Worm (Caenorhabditis elegans) whole organism, dauer: ENCODE measurements around the gene C34F11.2.

Experiments
- unc-62 ChIP-seq: sonication (generic microtip); optimal IDR thresholded peaks from 2 replicates; lab custom pipeline; 2017; ENCODE audit warnings: missing biosample characterization, missing genetic modification reagents, missing genetic modification characterization

C34F11.2 gene

ce11 chrII:5187469-5187868 lies 24.6 kb upstream of the C34F11.2 start, which contains the start of gene crh-2:
crh-2 (minus strand) TSS chrII:5187569.
- TF ChIP-seq unc-62, result no peak

DNA sequence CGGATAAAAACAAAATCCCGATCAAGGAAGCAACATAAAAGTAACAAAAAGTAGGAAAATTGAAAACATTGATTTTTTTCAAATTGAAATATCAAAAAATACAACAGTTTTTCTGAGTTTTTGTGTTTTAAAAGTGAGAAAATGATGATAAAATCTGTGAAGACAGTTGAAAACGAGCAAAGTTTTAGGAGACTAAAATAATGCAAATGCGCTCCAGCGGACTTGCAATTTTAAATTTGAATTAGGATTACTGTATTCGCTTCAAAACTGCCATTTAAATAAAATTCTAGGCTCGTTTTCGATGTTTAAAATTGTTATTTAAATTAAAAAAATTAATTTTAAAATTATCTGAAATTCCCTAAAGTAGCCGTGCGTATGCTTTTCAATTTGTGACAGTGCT lies 24.1 kb upstream of the C34F11.2 start:
- TF ChIP-seq unc-62, result no peak

DNA sequence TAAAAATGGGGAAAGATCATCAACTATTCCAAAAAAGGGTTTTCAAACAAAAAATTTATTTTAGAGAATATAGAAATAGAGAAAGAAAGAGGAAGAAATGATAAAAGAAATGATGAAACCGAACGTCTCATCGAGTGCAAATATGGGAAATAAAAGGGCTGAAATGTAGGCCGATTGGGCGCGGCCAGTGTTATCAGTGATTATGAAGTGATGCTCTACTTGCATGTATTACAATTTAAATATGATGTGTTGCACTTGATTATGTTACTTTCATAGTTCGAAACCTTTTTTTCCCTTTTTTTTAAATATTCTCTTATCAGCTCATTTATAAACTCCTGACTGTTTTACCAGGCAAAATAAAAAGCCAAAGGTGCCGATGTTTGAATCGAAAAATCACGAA lies 20.3 kb upstream of the C34F11.2 start:
- TF ChIP-seq unc-62, result no peak

ce11 chrII:5194066-5194465 lies 18.0 kb upstream of the C34F11.2 start, which contains the start of gene msp-49:
msp-49 (plus strand) TSS chrII:5194366.
- no peak for TF ChIP-seq unc-62

DNA sequence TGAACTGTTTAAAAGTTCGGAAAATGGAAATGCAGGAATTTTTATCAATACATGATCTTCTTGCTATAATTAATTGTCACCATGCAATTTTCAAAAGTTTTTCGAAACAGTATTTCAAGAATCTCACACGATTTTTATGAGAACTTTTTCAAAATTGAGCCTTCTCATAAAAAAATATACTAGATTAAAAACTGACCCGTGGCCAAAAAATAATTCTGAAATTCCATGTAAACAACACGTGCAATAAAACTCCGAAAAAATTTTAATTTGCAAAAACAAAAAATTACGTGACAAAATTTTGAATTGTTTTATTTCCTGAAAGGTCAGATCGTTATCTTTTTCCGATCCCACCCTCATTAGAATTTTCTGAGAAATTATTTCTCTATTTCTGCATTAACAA lies 16.6 kb upstream of the C34F11.2 start, which contains the start of gene C34F11.5:
Gene C34F11.5 (plus strand): TSS at position 301 of the 400 bp plus-strand sequence.
- TF ChIP-seq unc-62, result no peak

ce11 chrII:5199497-5199896 lies 12.6 kb upstream of the C34F11.2 start, which contains the start of gene msp-50:
msp-50 (plus strand) TSS chrII:5199797.
- TF ChIP-seq unc-62, result no peak

- no peak for TF ChIP-seq unc-62
Measured at ce11 chrII:5200987-5201582, 11.0 kb upstream of the C34F11.2 start.

ce11 chrII:5201922-5202562 lies 10.0 kb upstream of the C34F11.2 start:
- TF ChIP-seq unc-62, result no peak

DNA sequence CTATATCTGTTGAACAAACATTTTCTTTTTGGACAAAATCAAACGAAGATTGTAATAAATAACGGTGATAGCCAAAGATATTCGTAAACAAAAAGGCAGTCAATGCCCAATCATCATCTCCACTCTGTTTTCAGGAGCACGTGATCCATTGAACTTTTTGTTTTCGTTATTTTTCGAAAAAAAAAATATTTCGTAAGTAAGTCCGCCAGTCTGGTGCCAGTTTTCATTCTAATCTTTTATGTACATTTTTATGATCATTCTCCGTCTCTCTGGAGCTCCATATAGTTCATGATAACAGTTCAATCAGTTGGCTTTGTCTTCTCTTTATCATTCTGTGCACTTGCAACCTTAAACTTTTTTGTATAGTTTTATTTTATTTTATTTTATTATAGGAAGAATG lies 9.1 kb upstream of the C34F11.2 start, which contains the start of gene ampd-1:
Gene ampd-1 (plus strand): TSS at position 393 of the 400 bp plus-strand sequence.
- TF ChIP-seq unc-62, result no peak

DNA sequence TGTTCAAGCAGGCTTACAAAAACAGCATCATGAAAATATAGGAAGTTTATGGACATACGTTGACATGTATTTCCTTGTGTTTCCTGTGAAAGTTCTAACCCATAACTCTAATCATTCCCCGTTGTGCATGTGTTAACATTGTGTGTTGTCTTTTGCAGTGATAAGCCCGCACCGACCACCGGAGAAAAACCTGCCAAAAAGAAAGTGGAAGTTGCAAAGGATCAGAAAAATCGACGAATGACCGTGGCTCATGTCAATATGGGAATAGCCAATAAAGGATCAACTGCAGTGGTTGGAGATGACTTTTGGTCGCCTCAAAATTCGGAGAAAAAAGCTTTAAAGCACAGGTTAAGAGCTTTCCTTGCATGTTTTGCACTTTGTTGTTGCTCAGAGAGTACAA lies 6.8 kb upstream of the C34F11.2 start:
- TF ChIP-seq unc-62, result no peak

DNA sequence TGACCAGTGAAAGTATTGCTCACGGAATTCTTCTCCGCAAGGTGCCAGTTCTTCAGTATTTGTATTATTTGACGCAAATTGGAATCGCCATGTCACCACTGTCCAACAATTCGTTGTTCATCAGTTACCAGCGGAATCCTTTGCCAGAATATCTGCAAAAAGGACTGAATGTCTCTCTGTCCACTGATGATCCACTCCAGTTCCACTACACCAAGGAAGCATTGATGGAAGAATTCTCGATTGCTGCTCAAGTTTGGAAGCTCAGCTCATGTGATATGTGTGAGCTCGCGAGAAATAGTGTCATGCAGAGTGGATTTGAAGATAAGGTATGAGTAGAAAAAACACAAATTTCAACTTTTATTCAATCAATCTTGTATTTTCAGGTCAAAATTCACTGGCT lies 2.9 kb upstream of the C34F11.2 start:
- no peak for TF ChIP-seq unc-62

- no peak for TF ChIP-seq unc-62
Measured at ce11 chrII:5210830-5211229, 1.2 kb upstream of the C34F11.2 start, which contains the start of gene C34F11.8. C34F11.8 (minus strand) TSS chrII:5210964.

DNA sequence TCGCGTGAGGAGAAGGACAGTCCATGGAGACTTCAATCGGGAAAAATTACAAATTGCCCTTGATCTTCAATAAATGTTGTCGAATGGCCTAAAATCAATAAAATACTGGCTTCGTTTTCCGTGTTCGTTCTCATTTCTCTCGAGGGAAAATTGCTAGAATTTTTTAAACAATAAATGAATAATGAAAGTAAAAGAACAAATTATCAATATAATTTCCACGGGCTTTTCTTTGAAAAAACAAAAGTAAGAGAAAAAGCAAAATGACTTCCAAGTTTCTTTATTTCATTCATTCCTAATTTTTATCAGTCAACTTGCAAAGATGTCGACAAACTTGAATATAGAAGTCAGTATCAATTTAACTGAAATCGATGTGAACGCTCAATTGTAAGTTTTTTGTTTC lies 605 bp downstream of the C34F11.2 start, which contains the start of gene C34F11.1:
Gene C34F11.1 (plus strand): TSS at position 301 of the 400 bp plus-strand sequence.
- TF ChIP-seq unc-62, result no peak

ce11 chrII:5218349-5218748 lies 6.3 kb downstream of the C34F11.2 start:
- TF ChIP-seq unc-62, result no peak

DNA sequence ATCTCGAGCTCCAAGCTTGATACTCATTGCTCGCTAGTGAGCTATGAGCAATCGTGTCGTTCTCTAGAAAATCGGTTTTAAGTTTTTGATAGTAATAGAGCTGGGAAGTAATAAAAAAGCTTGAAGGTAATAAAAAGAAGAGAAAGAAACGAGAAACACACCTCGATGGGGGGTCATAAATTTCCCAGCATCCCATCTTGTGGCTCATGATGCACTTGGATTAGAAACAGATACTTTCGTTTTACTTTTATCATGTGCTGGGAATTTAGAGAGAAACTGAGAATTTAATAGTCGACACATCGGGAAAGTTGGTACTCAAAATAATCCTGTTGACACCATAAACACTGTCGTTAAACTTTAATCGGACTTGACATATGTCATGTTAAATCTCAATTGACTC lies 8.6 kb downstream of the C34F11.2 start:
- no peak for TF ChIP-seq unc-62

ce11 chrII:5222830-5223229 lies 10.8 kb downstream of the C34F11.2 start:
- no peak for TF ChIP-seq unc-62

- no peak for TF ChIP-seq unc-62
Measured at ce11 chrII:5225284-5225683, 13.2 kb downstream of the C34F11.2 start, which contains the start of gene dsh-1. dsh-1 (minus strand) TSS chrII:5225384.

DNA sequence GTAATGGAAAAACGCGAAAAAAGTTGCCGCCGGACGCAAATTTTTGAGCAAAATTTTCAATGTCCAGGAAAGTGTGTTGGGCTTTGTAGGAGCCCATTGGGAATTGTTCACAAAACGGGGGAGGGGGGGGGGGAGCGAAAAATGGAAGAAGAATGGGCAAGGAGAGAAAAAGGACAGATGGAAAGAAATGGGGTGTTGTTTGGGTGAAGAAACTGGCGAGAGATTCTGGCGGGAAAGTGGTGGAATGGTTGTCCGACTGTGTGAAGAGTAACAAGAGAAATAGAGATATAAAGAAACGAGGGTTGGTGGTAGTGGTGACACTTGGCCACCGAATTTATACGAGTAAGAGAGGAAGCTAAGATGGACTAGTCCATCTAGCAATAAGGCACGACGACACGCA lies 14.2 kb downstream of the C34F11.2 start:
- no peak for TF ChIP-seq unc-62
